Worm (Caenorhabditis elegans): ENCODE data around the gene jhdm-1.

The jhdm-1 gene

DNA sequence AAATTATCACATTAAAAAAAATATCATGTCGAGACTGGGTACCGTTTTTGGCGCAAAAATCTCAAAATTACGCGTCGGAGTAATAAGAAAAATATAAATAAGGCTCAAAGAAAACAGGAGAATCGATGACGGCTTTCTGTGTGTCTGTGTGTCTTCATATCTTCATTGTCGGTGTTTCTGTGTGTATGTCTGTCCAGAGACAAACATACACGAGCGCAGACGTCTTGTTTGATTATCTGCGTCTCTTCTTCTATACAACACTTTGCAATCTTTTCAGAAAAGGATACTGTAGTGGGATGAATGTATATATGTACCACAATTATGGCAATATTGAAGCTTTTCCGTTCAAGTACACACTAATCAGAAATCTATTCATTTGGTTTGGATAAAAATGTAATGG lies 9.9 kb upstream of the jhdm-1 start, which contains the start of gene C05D11.13 (continued):
- peak; percentile 59 for TF ChIP-seq nhr-129 (tag; optimal IDR thresholded peaks at IDR 0.05)
- TF ChIP-seq elt-1 (tag; optimal IDR thresholded peaks at IDR 0.05) = no peak
- TF ChIP-seq mdl-1 (tag; optimal IDR thresholded peaks at IDR 0.05) = no peak
- no peak for TF ChIP-seq ceh-16 (tag; optimal IDR thresholded peaks at IDR 0.05)
- TF ChIP-seq ama-1 (optimal IDR thresholded peaks at IDR 0.05) = no peak
- no peak for TF ChIP-seq nhr-12 (tag; optimal IDR thresholded peaks at IDR 0.05)
- TF ChIP-seq lin-39 (tag; optimal IDR thresholded peaks at IDR 0.05) = no peak
- TF ChIP-seq lsy-2 (tag; optimal IDR thresholded peaks at IDR 0.05) = peak in 1 of 2 experiments; percentile 84
- TF ChIP-seq zag-1 (tag; optimal IDR thresholded peaks at IDR 0.05) = no peak
- no peak for TF ChIP-seq nhr-11 (tag; optimal IDR thresholded peaks at IDR 0.05)
- TF ChIP-seq nhr-25 (tag; optimal IDR thresholded peaks at IDR 0.05) = peak; percentile 7
- no peak for TF ChIP-seq nhr-237 (tag; optimal IDR thresholded peaks at IDR 0.05)
- TF ChIP-seq unc-39 (tag; optimal IDR thresholded peaks at IDR 0.05) = no peak
- no peak for TF ChIP-seq ceh-82 (tag; optimal IDR thresholded peaks at IDR 0.05)
- no peak for TF ChIP-seq nhr-23 (tag; optimal IDR thresholded peaks at IDR 0.05)

DNA sequence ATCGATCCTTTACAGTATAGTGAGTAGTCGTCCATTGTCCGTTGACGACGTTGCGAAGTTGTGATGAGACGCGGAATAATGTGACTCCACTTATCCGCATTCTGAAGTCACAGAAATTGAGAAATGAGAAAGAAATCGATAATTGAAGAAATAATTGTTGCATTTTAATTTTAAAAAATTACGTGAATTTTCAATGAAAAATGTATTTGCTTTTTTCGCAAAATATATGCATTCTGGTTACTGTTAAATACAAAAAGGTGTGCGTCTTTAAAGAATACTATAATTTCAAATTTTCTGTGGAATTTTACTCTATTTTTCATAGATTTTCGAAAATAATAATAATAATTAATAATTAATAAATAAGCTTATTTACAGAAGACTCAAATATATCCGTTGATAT lies 7.5 kb upstream of the jhdm-1 start, which contains the start of gene let-721:
let-721 (minus strand) TSS at position 101 of the 400 bp plus-strand sequence.
- TF ChIP-seq nhr-237 (tag; optimal IDR thresholded peaks at IDR 0.05) = no peak
- TF ChIP-seq sem-4 (tag; optimal IDR thresholded peaks at IDR 0.05) = no peak
- TF ChIP-seq unc-39 (tag; optimal IDR thresholded peaks at IDR 0.05) = no peak
- TF ChIP-seq R02D3.7 (tag; optimal IDR thresholded peaks at IDR 0.05) = no peak

DNA sequence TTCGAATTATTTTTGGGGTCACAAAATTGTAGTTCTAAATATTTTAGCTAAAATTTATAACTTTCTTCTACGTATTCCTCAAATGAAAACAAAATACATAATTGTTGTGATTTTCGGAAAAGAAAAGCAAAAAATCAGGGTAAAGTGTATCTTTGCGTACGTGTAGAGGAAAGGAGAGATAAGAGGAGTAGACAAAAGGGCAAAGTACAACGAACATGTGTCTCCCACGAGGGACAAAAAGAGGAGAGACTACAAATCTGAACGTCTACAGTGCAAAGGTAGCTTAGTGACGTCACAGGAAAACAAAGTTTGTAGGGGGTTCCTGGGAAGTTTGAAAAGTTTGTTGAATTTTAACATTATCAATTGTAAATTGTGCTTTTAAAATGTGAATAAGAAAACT lies 6.8 kb upstream of the jhdm-1 start:
- TF ChIP-seq F13H6.1 (tag; optimal IDR thresholded peaks at IDR 0.05) (peak; percentile 55), mdl-1 (tag; optimal IDR thresholded peaks at IDR 0.05) (peak; percentile 49 to 65), nhr-129 (tag; optimal IDR thresholded peaks at IDR 0.05) (peak; percentile 71), nhr-25 (tag; optimal IDR thresholded peaks at IDR 0.05) (peak; percentile 73), blmp-1 (tag; optimal IDR thresholded peaks at IDR 0.05; ENCODE audit: insufficient read depth) (peak; percentile 48), nhr-21 (tag; optimal IDR thresholded peaks at IDR 0.05) (peak; percentile 76), sma-3 (GFP tag; optimal IDR thresholded peaks at IDR 0.05) (peak; percentile 75), lsy-2 (tag; optimal IDR thresholded peaks at IDR 0.05) (peak in 1 of 2 experiments; percentile 67), alr-1 (tag; optimal IDR thresholded peaks at IDR 0.05) (no peak), nhr-10 (tag; optimal IDR thresholded peaks at IDR 0.05) (no peak), fos-1 (tag; optimal IDR thresholded peaks at IDR 0.05) (peak; percentile 71), peb-1 (tag; optimal IDR thresholded peaks at IDR 0.05) (no peak), sma-9 (GFP tag; optimal IDR thresholded peaks at IDR 0.05) (peak; percentile 76), sma-9 (tag; optimal IDR thresholded peaks at IDR 0.05) (no peak), gmeb-1 (tag; optimal IDR thresholded peaks at IDR 0.05) (peak; percentile 41), ceh-16 (tag; optimal IDR thresholded peaks at IDR 0.05) (no peak), C34F6.9 (tag; optimal IDR thresholded peaks at IDR 0.05) (peak; percentile 43), crh-2 (tag; optimal IDR thresholded peaks at IDR 0.05) (peak; percentile 84), unc-62 (GFP tag; optimal IDR thresholded peaks at IDR 0.05) (peak; percentile 3), lin-13 (GFP tag; optimal IDR thresholded peaks at IDR 0.05) (peak; percentile 22)

DNA sequence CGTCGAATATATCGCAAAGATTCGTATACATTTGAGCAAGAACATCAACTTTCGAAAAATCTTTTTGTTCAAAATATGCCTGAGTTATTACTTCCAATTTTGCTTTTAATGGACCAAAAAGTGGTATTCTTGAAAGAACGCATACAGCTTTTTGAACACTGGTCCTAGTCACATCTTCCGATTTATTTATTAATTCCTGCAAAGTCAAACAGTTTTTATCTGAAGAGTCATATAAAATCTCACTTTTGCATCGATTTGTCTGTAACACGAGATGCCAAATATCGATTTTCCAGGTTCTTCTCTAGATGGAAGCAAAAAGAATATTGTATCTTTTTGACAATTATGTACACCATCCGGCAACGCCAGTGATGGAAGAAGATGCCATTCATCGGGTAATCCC lies 4.4 kb upstream of the jhdm-1 start:
- TF ChIP-seq nhr-23 (tag; optimal IDR thresholded peaks at IDR 0.05) = no peak
- TF ChIP-seq C34F6.9 (tag; optimal IDR thresholded peaks at IDR 0.05) = no peak

DNA sequence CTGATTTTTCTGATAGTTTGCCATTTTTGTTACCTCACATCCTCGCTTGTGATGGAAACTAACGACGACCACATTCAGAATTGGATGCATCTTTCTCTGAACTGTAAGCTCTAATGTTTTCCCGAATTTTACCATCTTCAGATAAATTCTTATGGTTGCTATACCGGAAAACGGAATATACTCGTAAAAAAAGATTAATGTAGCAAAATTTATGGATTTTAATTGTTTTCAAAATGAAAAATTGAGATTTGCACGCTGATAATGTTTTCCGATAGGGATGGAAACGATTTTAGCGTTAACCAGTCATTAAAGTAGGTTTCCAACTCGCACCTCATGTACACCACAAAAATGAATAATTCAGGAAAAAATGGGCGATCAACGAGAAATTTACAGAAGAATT lies 3.7 kb upstream of the jhdm-1 start, which contains the start of gene T26A5.6:
T26A5.6 (minus strand) TSS at position 101 of the 400 bp plus-strand sequence.
- TF ChIP-seq nhr-237 (tag; optimal IDR thresholded peaks at IDR 0.05) (no peak), ztf-1 (GFP tag; conservative IDR thresholded peaks at IDR 0.05) (no peak), ztf-11 (tag; optimal IDR thresholded peaks at IDR 0.05) (no peak), unc-62 (GFP tag; optimal IDR thresholded peaks at IDR 0.05) (no peak), ama-1 (optimal IDR thresholded peaks at IDR 0.05) (no peak), fos-1 (tag; optimal IDR thresholded peaks at IDR 0.05) (no peak), nhr-129 (tag; optimal IDR thresholded peaks at IDR 0.05) (no peak), unc-39 (tag; optimal IDR thresholded peaks at IDR 0.05) (no peak), peb-1 (tag; optimal IDR thresholded peaks at IDR 0.05) (no peak), nhr-23 (tag; optimal IDR thresholded peaks at IDR 0.05) (no peak), Y55F3AM.14 (GFP tag; optimal IDR thresholded peaks at IDR 0.05) (no peak), ztf-4 (tag; optimal IDR thresholded peaks at IDR 0.05) (no peak)

All from whole organism, L2 larva.